Fruit fly (Drosophila melanogaster): ENCODE results near the gene Ets21C.

The Ets21C gene

dm6 chr2L:520331-521000 is 32.3 kb downstream of the Ets21C start (continued):
- TF ChIP-seq CG7963 (GFP tag; IDR thresholded peaks at IDR 0.05; ENCODE audit: partially characterized antibody) (no peak), CG7556 (GFP tag; optimal IDR thresholded peaks at IDR 0.05) (peak; percentile 87), CG1792 (GFP tag; optimal IDR thresholded peaks at IDR 0.05) (peak; percentile 57), CG4328 (GFP tag; optimal IDR thresholded peaks at IDR 0.05) (no peak), cg (GFP tag; optimal IDR thresholded peaks at IDR 0.05) (no peak), dimm (GFP tag; IDR thresholded peaks at IDR 0.05) (0 out of 2 replicates have a peak, but pooled peaks have one; percentile 34), CG42726 (GFP tag; IDR thresholded peaks at IDR 0.05; ENCODE audit: partially characterized antibody) (no peak)

dm6 chr2L:518979-519891 is 33.5 kb downstream of the Ets21C start:
- peak; percentile 95 for TF ChIP-seq zen (tag; optimal IDR thresholded peaks at IDR 0.05)
- peak; percentile 8 for TF ChIP-seq nerfin-1 (tag; optimal IDR thresholded peaks at IDR 0.05)
- TF ChIP-seq scrt (GFP tag; optimal IDR thresholded peaks at IDR 0.05): no peak
- 0 out of 2 replicates have a peak, but pooled peaks have one; percentile 29 for TF ChIP-seq CG5953 (GFP tag; IDR thresholded peaks at IDR 0.05)
- no peak for TF ChIP-seq run (tag; optimal IDR thresholded peaks at IDR 0.05)
- TF ChIP-seq Blimp-1 (GFP tag; optimal IDR thresholded peaks at IDR 0.05): peak; percentile 26
- peak in 1 of 2 experiments; percentile 67 for TF ChIP-seq tll (GFP tag; optimal IDR thresholded peaks at IDR 0.05)
- peak; percentile 92 for TF ChIP-seq grn (GFP tag; optimal IDR thresholded peaks at IDR 0.05)
- TF ChIP-seq CG10565 (GFP tag; optimal IDR thresholded peaks at IDR 0.05): no peak
- peak; percentile 44 for TF ChIP-seq Deaf1 (tag; optimal IDR thresholded peaks at IDR 0.05)
- TF ChIP-seq cad (GFP tag; optimal IDR thresholded peaks at IDR 0.05): peak; percentile 56
- TF ChIP-seq CG17829 (tag; optimal IDR thresholded peaks at IDR 0.05): peak; percentile 2
- TF ChIP-seq kni (GFP tag; optimal IDR thresholded peaks at IDR 0.05): peak; percentile 7
- peak; percentile 57 for TF ChIP-seq tup (GFP tag; optimal IDR thresholded peaks at IDR 0.05)
- TF ChIP-seq gcm (GFP tag; optimal IDR thresholded peaks at IDR 0.05): peak; percentile 58
- 0 out of 3 replicates have a peak, but pooled peaks have one; percentile 57 for TF ChIP-seq CG2199 (GFP tag; IDR thresholded peaks at IDR 0.05)
- TF ChIP-seq Kr (GFP tag; optimal IDR thresholded peaks at IDR 0.05): peak; percentile 1
- no peak for TF ChIP-seq CG1602 (GFP tag; optimal IDR thresholded peaks at IDR 0.05)
- TF ChIP-seq crol (GFP tag; IDR thresholded peaks at IDR 0.05): peak; percentile 69
- peak; percentile 38 for TF ChIP-seq abd-A (tag; optimal IDR thresholded peaks at IDR 0.05)
- no peak for TF ChIP-seq Fer1 (GFP tag; optimal IDR thresholded peaks at IDR 0.05)
- TF ChIP-seq lov (optimal IDR thresholded peaks at IDR 0.05): no peak
- 0 out of 3 replicates have a peak, but pooled peaks have one; percentile 34 for TF ChIP-seq lov (GFP tag; IDR thresholded peaks at IDR 0.05)
- 0 out of 4 replicates have a peak, but pooled peaks have one; percentile 49 for TF ChIP-seq chinmo (GFP tag; IDR thresholded peaks at IDR 0.05; ENCODE audit: partially characterized antibody)
- TF ChIP-seq Pdp1 (GFP tag; optimal IDR thresholded peaks at IDR 0.05): peak in 1 of 2 experiments; percentile 27
- TF ChIP-seq odd (GFP tag; optimal IDR thresholded peaks at IDR 0.05): peak; percentile 30
- TF ChIP-seq gfzf (GFP tag; optimal IDR thresholded peaks at IDR 0.05): no peak
- TF ChIP-seq CG6254 (GFP tag; optimal IDR thresholded peaks at IDR 0.05): no peak
- peak; percentile 73 for TF ChIP-seq pros (GFP tag; optimal IDR thresholded peaks at IDR 0.05)
- peak; percentile 59 for TF ChIP-seq Med (GFP tag)
- peak; percentile 57 for TF ChIP-seq CG15479 (GFP tag; optimal IDR thresholded peaks at IDR 0.05)

Measured in whole organism, embryonic.